Worm (Caenorhabditis elegans) whole organism, young adult: ENCODE measurements around the gene srw-60.

Experiments
- K12H6.12 ChIP-seq: fragments of 200-800 bp; sonication (Bioruptor generic); optimal IDR thresholded peaks from 2 replicates; lab custom pipeline; 2018; ENCODE audit warnings: mild to moderate bottlenecking, missing genetic modification characterization, missing compliant biosample characterization
- bed-2 ChIP-seq: fragments of 200-800 bp; sonication (Bioruptor generic); IDR thresholded peaks from 2 replicates; pipeline ENCODE4 v1.3.6; 2022; ENCODE audit warnings: missing genetic modification reagents, missing genetic modification characterization, missing compliant biosample characterization
- cebp-1 ChIP-seq, 2 experiments: fragments of 200-800 bp in 1 of 2; sonication (Bioruptor generic) in 1 of 2; sonication (generic microtip) in 1 of 2; IDR thresholded peaks in 1 of 2; optimal IDR thresholded peaks in 1 of 2; 2 replicates each; pipeline versions ENCODE4 v1.3.6 to Lab custom; 2017 to 2022; ENCODE audit warnings: missing compliant biosample characterization in 2 of 2, missing genetic modification characterization in 2 of 2, mild to moderate bottlenecking in 1 of 2, missing genetic modification reagents in 1 of 2, moderate library complexity in 1 of 2
- ceh-27 ChIP-seq: fragments of 200-800 bp; sonication (Bioruptor generic); optimal IDR thresholded peaks from 2 replicates; lab custom pipeline; 2018; ENCODE audit warnings: mild to moderate bottlenecking, missing genetic modification characterization, moderate library complexity, missing compliant biosample characterization
- die-1 ChIP-seq: sonication (generic microtip); optimal IDR thresholded peaks from 2 replicates; lab custom pipeline; 2016; ENCODE audit warnings: missing genotype, mild to moderate bottlenecking, missing genetic modification characterization, missing compliant biosample characterization
- nfyb-1 ChIP-seq: fragments of 200-800 bp; sonication (Bioruptor generic); IDR thresholded peaks from 2 replicates; pipeline ENCODE4 v1.3.6; 2022; ENCODE audit warnings: missing genetic modification reagents, missing genetic modification characterization, missing compliant biosample characterization
- unc-130 ChIP-seq: sonication (generic microtip); optimal IDR thresholded peaks from 2 replicates; lab custom pipeline; 2016; ENCODE audit warnings: missing genetic modification reagents, missing genetic modification characterization, missing compliant biosample characterization
- zim-3 ChIP-seq: sonication (generic microtip); optimal IDR thresholded peaks from 2 replicates; lab custom pipeline; 2017; ENCODE audit warnings: mild to moderate bottlenecking, missing genetic modification characterization, moderate library complexity, missing compliant biosample characterization
- ztf-3 ChIP-seq: fragments of 200-800 bp; sonication (Bioruptor generic); optimal IDR thresholded peaks from 2 replicates; lab custom pipeline; 2018; ENCODE audit warnings: mild to moderate bottlenecking, missing genetic modification characterization, missing compliant biosample characterization

DNA sequence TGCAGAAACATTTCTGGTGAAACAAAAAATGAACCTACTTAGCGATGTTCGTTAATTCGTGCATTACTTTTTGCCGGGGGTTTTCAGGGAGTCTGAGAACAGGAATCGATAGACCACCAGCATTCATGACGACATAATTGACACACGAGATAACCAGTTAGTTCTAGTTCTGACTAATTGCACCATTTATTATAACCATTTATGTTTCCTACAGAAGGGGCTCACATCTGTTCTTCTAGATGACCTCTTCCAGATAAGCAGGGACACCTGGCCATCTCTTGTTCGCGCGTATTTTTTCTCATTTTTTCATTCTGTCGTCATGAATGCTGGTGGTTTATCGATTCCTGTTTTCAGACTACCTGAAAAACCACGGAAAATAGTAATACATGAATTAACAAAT lies 50.0 kb downstream of the srw-60 start, which contains the start of gene sdz-5:
- no peak for TF ChIP-seq zim-3
- no peak for TF ChIP-seq ceh-27 (GFP tag; lab: Kevin White, UChicago)
- no peak for TF ChIP-seq cebp-1 (GFP tag; IDR thresholded peaks at IDR 0.05; lab: Robert Waterston, UW)
- no peak for TF ChIP-seq cebp-1 (tag; optimal IDR thresholded peaks at IDR 0.05; lab: Kevin White, UChicago)
- TF ChIP-seq unc-130 (GFP tag; lab: Kevin White, UChicago): no peak
- TF ChIP-seq die-1: no peak
- TF ChIP-seq bed-2 (GFP tag; lab: Robert Waterston, UW): no peak
- no peak for TF ChIP-seq K12H6.12 (tag; lab: Kevin White, UChicago)
- no peak for TF ChIP-seq nfyb-1 (GFP tag; lab: Robert Waterston, UW)
- no peak for TF ChIP-seq ztf-3
